Fruit fly (Drosophila melanogaster): ENCODE data around the gene Qsox3.

The Qsox3 gene

dm6 chr3R:21864992-21865391 is 46.6 kb upstream of the Qsox3 start, which contains the start of gene lsn:
Gene lsn, plus strand, starts transcription at chr3R:21865168.
- TF ChIP-seq eg (GFP tag; IDR thresholded peaks at IDR 0.05): no peak
- TF ChIP-seq fkh (GFP tag; optimal IDR thresholded peaks at IDR 0.05): peak; percentile 64
- peak; percentile 53 for TF ChIP-seq Eip78C (GFP tag)

- no peak for TF ChIP-seq Hr39 (GFP tag; optimal IDR thresholded peaks at IDR 0.05)
- TF ChIP-seq cyc (GFP tag; optimal IDR thresholded peaks at IDR 0.05): no peak
- no peak for TF ChIP-seq lz (GFP tag; optimal IDR thresholded peaks at IDR 0.05)
- TF ChIP-seq ss (GFP tag; optimal IDR thresholded peaks at IDR 0.05): no peak
- TF ChIP-seq OdsH (GFP tag; optimal IDR thresholded peaks at IDR 0.05): no peak
- no peak for TF ChIP-seq CG6808 (GFP tag; optimal IDR thresholded peaks at IDR 0.05)
- TF ChIP-seq CG11902 (GFP tag; optimal IDR thresholded peaks at IDR 0.05): no peak
- TF ChIP-seq pdm3 (GFP tag; optimal IDR thresholded peaks at IDR 0.05): no peak
- TF ChIP-seq vri (GFP tag; optimal IDR thresholded peaks at IDR 0.05): no peak
- TF ChIP-seq Met (GFP tag; optimal IDR thresholded peaks at IDR 0.05): no peak
- no peak for TF ChIP-seq CG3919 (GFP tag; optimal IDR thresholded peaks at IDR 0.05)
- no peak for TF ChIP-seq CG3032 (tag; optimal IDR thresholded peaks at IDR 0.05)
- no peak for TF ChIP-seq CG6163 (GFP tag; IDR thresholded peaks at IDR 0.05)
- no peak for TF ChIP-seq esn (GFP tag; optimal IDR thresholded peaks at IDR 0.05)
- TF ChIP-seq CG8119 (GFP tag; IDR thresholded peaks at IDR 0.05): no peak
- TF ChIP-seq Hr4 (GFP tag; optimal IDR thresholded peaks at IDR 0.05): no peak
- TF ChIP-seq CG16779 (tag; optimal IDR thresholded peaks at IDR 0.05): no peak
- TF ChIP-seq CG4318 (GFP tag; optimal IDR thresholded peaks at IDR 0.05): no peak
- TF ChIP-seq CG8632 (GFP tag; optimal IDR thresholded peaks at IDR 0.05): no peak
Measured at dm6 chr3R:21867819-21868218, 43.8 kb upstream of the Qsox3 start, which contains the start of the genes CG6569 and Cby. Gene CG6569, minus strand, starts transcription at chr3R:21867919. Gene Cby, plus strand, starts transcription at chr3R:21868003.

dm6 chr3R:21869464-21870100 is 42.0 kb upstream of the Qsox3 start, which contains the start of gene CG31174:
Gene CG31174, minus strand, starts transcription at chr3R:21869514.
- TF ChIP-seq svp (GFP tag): peak; percentile 77
- TF ChIP-seq CG3919 (GFP tag; optimal IDR thresholded peaks at IDR 0.05): no peak

- peak; percentile 77 for TF ChIP-seq CG10631 (GFP tag; optimal IDR thresholded peaks at IDR 0.05)
- TF ChIP-seq Blimp-1 (GFP tag; optimal IDR thresholded peaks at IDR 0.05): no peak
- TF ChIP-seq salr (GFP tag; optimal IDR thresholded peaks at IDR 0.05): peak; percentile 41 to 52
- TF ChIP-seq Eip93F (GFP tag; optimal IDR thresholded peaks at IDR 0.05): no peak
- TF ChIP-seq CG10669 (GFP tag; optimal IDR thresholded peaks at IDR 0.05): peak; percentile 82
- peak; percentile 58 to 76 for TF ChIP-seq ss (GFP tag; optimal IDR thresholded peaks at IDR 0.05)
- TF ChIP-seq lz (GFP tag; optimal IDR thresholded peaks at IDR 0.05): peak; percentile 53
- TF ChIP-seq Smox (GFP tag; optimal IDR thresholded peaks at IDR 0.05): no peak
- peak; percentile 89 for TF ChIP-seq CG32006 (GFP tag; optimal IDR thresholded peaks at IDR 0.05)
- TF ChIP-seq Gug (GFP tag; IDR thresholded peaks at IDR 0.05): peak; percentile 93
- peak; percentile 80 for TF ChIP-seq acj6 (GFP tag; optimal IDR thresholded peaks at IDR 0.05)
- TF ChIP-seq Eip75B (GFP tag; optimal IDR thresholded peaks at IDR 0.05): peak; percentile 80
- TF ChIP-seq Sox14 (GFP tag; optimal IDR thresholded peaks at IDR 0.05): peak; percentile 66
- peak; percentile 62 for TF ChIP-seq Sox15 (GFP tag; optimal IDR thresholded peaks at IDR 0.05)
- peak; percentile 88 for TF ChIP-seq CG11294 (GFP tag; IDR thresholded peaks at IDR 0.05)
- peak; percentile 65 for TF ChIP-seq vri (GFP tag; optimal IDR thresholded peaks at IDR 0.05)
- TF ChIP-seq Eip78C (GFP tag): peak; percentile 93
- TF ChIP-seq fd59A (GFP tag; optimal IDR thresholded peaks at IDR 0.05): peak; percentile 75
- peak; percentile 97 for TF ChIP-seq fkh (GFP tag; optimal IDR thresholded peaks at IDR 0.05)
- peak; percentile 92 for TF ChIP-seq CG6163 (GFP tag; IDR thresholded peaks at IDR 0.05)
- no peak for TF ChIP-seq fd85E (GFP tag; optimal IDR thresholded peaks at IDR 0.05)
- peak; percentile 68 for TF ChIP-seq CG4318 (GFP tag; optimal IDR thresholded peaks at IDR 0.05)
- TF ChIP-seq esn (GFP tag; optimal IDR thresholded peaks at IDR 0.05): peak; percentile 61
- TF ChIP-seq eg (GFP tag; IDR thresholded peaks at IDR 0.05): peak; percentile 95
- peak; percentile 75 for TF ChIP-seq CG6808 (GFP tag; optimal IDR thresholded peaks at IDR 0.05)
- no peak for TF ChIP-seq CG6854 (GFP tag; optimal IDR thresholded peaks at IDR 0.05)
- peak; percentile 36 for TF ChIP-seq Hr38 (GFP tag; optimal IDR thresholded peaks at IDR 0.05)
- TF ChIP-seq CG15336 (GFP tag; IDR thresholded peaks at IDR 0.05): peak; percentile 90
- TF ChIP-seq net (GFP tag; optimal IDR thresholded peaks at IDR 0.05): peak; percentile 82
- TF ChIP-seq Sox102F (GFP tag; optimal IDR thresholded peaks at IDR 0.05): peak; percentile 37
Measured at dm6 chr3R:21870158-21870971, 41.3 kb upstream of the Qsox3 start, which contains the start of gene CG31431. Gene CG31431, plus strand, starts transcription at chr3R:21870681.

Data from whole organism, prepupa.